Worm (Caenorhabditis elegans) whole organism, L1 larva: Measurements from ENCODE around the gene ubxn-3.

Experiments used
- C34B4.2 ChIP-seq: sonication (generic microtip); optimal IDR thresholded peaks from 2 replicates; lab custom pipeline; 2017; ENCODE audit warnings: mild to moderate bottlenecking, missing genetic modification characterization, missing compliant biosample characterization
- Y116A8C.19 ChIP-seq: sonication (generic microtip); optimal IDR thresholded peaks from 2 replicates; lab custom pipeline; 2016; ENCODE audit warnings: missing compliant biosample characterization, missing genetic modification characterization, borderline replicate concordance
- aha-1 ChIP-seq: fragments of 150-350 bp; optimal IDR thresholded peaks from 2 replicates; lab custom pipeline; 2014; ENCODE audit warnings: missing biosample characterization, missing genetic modification characterization
- alr-1 ChIP-seq: fragments of 200-800 bp; sonication (Bioruptor generic); optimal IDR thresholded peaks from 2 replicates; lab custom pipeline; 2018; ENCODE audit warnings: borderline replicate concordance, mild to moderate bottlenecking, missing genetic modification characterization, missing compliant biosample characterization
- ama-1 ChIP-seq: fragments of 150-350 bp; optimal IDR thresholded peaks from 2 replicates; lab custom pipeline; 2014
- ceh-82 ChIP-seq, 3 experiments: fragments of 150-350 bp in 1 of 3; sonication (generic microtip) in 2 of 3; optimal IDR thresholded peaks; 2 replicates each; lab custom pipeline; 2014 to 2017; ENCODE audit warnings: missing biosample characterization in 3 of 3, missing genetic modification characterization in 3 of 3
- ces-1 ChIP-seq: fragments of 150-350 bp; optimal IDR thresholded peaks from 2 replicates; lab custom pipeline; 2014; ENCODE audit warnings: missing biosample characterization, missing genetic modification reagents, missing genetic modification characterization
- dpl-1 ChIP-seq, 3 experiments: fragments of 150-350 bp in 2 of 3; sonication (generic microtip) in 1 of 3; optimal IDR thresholded peaks; 2 replicates each; lab custom pipeline; 2014 to 2017; ENCODE audit warnings: missing biosample characterization in 3 of 3, missing genetic modification characterization in 3 of 3, missing genetic modification reagents in 3 of 3
- dsc-1 ChIP-seq: sonication (generic microtip); optimal IDR thresholded peaks from 2 replicates; lab custom pipeline; 2016; ENCODE audit warnings: mild to moderate bottlenecking, missing genetic modification characterization, missing compliant biosample characterization
- efl-1 ChIP-seq, 4 experiments: fragments of 150-350 bp; optimal IDR thresholded peaks in 3 of 4; peaks in 1 of 4; 1 replicate in 1 of 4; 2 replicates in 3 of 4; lab custom pipeline; 2014; ENCODE audit warnings: missing biosample characterization in 2 of 4, missing genetic modification characterization in 2 of 4, missing genetic modification reagents in 2 of 4
- egl-13 ChIP-seq: sonication (generic microtip); optimal IDR thresholded peaks from 2 replicates; lab custom pipeline; 2016; ENCODE audit warnings: missing genotype, missing genetic modification reagents, missing genetic modification characterization, missing compliant biosample characterization
- egl-27 ChIP-seq, 2 experiments: fragments of 150-350 bp in 1 of 2; sonication (generic microtip); optimal IDR thresholded peaks; 3 replicates each; lab custom pipeline; 2017 to 2018; ENCODE audit warnings: missing biosample characterization in 2 of 2, missing genetic modification characterization in 2 of 2, missing genetic modification reagents in 2 of 2
- fkh-4 ChIP-seq: sonication (generic microtip); optimal IDR thresholded peaks from 2 replicates; lab custom pipeline; 2016; ENCODE audit warnings: missing compliant biosample characterization, missing genetic modification characterization, borderline replicate concordance
- fkh-8 ChIP-seq: sonication (generic microtip); optimal IDR thresholded peaks from 2 replicates; lab custom pipeline; 2016; ENCODE audit warnings: mild to moderate bottlenecking, missing genetic modification characterization, missing compliant biosample characterization
- grh-1 ChIP-seq: fragments of 200-800 bp; sonication (Bioruptor generic); IDR thresholded peaks from 2 replicates; pipeline ENCODE4 v1.3.6; 2022; ENCODE audit warnings: missing genetic modification reagents, missing genetic modification characterization, missing compliant biosample characterization
- hlh-17 ChIP-seq: fragments of 200-800 bp; sonication (Bioruptor generic); optimal IDR thresholded peaks from 2 replicates; lab custom pipeline; 2018; ENCODE audit warnings: missing genetic modification characterization, mild to moderate bottlenecking, missing compliant biosample characterization, moderate library complexity, borderline replicate concordance
- lin-13 ChIP-seq: fragments of 150-350 bp; optimal IDR thresholded peaks from 2 replicates; lab custom pipeline; 2014; ENCODE audit warnings: missing biosample characterization, missing genetic modification reagents, missing genetic modification characterization
- lin-14 ChIP-seq: fragments of 200-800 bp; sonication (Bioruptor generic); optimal IDR thresholded peaks from 2 replicates; lab custom pipeline; 2018; ENCODE audit warnings: mild to moderate bottlenecking, missing genetic modification characterization, moderate library complexity, missing compliant biosample characterization
- lin-15B ChIP-seq: fragments of 150-350 bp; sonication (generic microtip); optimal IDR thresholded peaks from 3 replicates; lab custom pipeline; 2014; ENCODE audit warnings: missing biosample characterization, missing genetic modification characterization
- lin-35 ChIP-seq, 2 experiments: fragments of 150-350 bp; optimal IDR thresholded peaks; 2 replicates each; lab custom pipeline; 2014; ENCODE audit warnings: missing biosample characterization in 2 of 2, missing genetic modification characterization in 2 of 2, missing genetic modification reagents in 2 of 2
- lin-39 ChIP-seq: fragments of 150-350 bp; optimal IDR thresholded peaks from 2 replicates; lab custom pipeline; 2014; ENCODE audit warnings: missing biosample characterization, missing genetic modification reagents, missing genetic modification characterization
- lsy-2 ChIP-seq, 2 experiments: fragments of 150-350 bp; optimal IDR thresholded peaks; 2 replicates each; lab custom pipeline; 2014; ENCODE audit warnings: missing biosample characterization in 2 of 2, missing genetic modification characterization in 2 of 2
- mab-9 ChIP-seq: fragments of 200-800 bp; sonication (Bioruptor generic); IDR thresholded peaks from 2 replicates; pipeline ENCODE4 v1.3.6; 2022; ENCODE audit warnings: missing genetic modification reagents, missing genetic modification characterization, missing compliant biosample characterization
- mef-2 ChIP-seq: fragments of 150-350 bp; optimal IDR thresholded peaks from 2 replicates; lab custom pipeline; 2014; ENCODE audit warnings: missing biosample characterization, missing genetic modification characterization
- mep-1 ChIP-seq: fragments of 150-350 bp; optimal IDR thresholded peaks from 2 replicates; lab custom pipeline; 2014; ENCODE audit warnings: missing biosample characterization, missing genetic modification characterization
- nhr-11 ChIP-seq: fragments of 150-350 bp; optimal IDR thresholded peaks from 2 replicates; lab custom pipeline; 2014; ENCODE audit warnings: missing biosample characterization, missing genetic modification characterization
- nhr-12 ChIP-seq: sonication (generic microtip); optimal IDR thresholded peaks from 2 replicates; lab custom pipeline; 2017; ENCODE audit warnings: missing biosample characterization, missing genetic modification characterization
- nhr-19 ChIP-seq: fragments of 200-800 bp; sonication (Bioruptor generic); conservative IDR thresholded peaks from 2 replicates; pipeline ENCODE4 v1.3.6; 2022; ENCODE audit warnings: missing genetic modification characterization, missing compliant biosample characterization
- nhr-237 ChIP-seq: fragments of 150-350 bp; optimal IDR thresholded peaks from 2 replicates; lab custom pipeline; 2014; ENCODE audit warnings: missing biosample characterization, missing genetic modification characterization
- nhr-28 ChIP-seq: fragments of 150-350 bp; optimal IDR thresholded peaks from 2 replicates; lab custom pipeline; 2014; ENCODE audit warnings: missing biosample characterization, missing genetic modification characterization
- nhr-71 ChIP-seq: sonication (generic microtip); optimal IDR thresholded peaks from 2 replicates; lab custom pipeline; 2016; ENCODE audit warnings: mild to moderate bottlenecking, missing genetic modification characterization, moderate library complexity, missing compliant biosample characterization
- nhr-76 ChIP-seq: sonication (generic microtip); optimal IDR thresholded peaks from 2 replicates; lab custom pipeline; 2017; ENCODE audit warnings: missing biosample characterization, missing genetic modification characterization
- nhr-84 ChIP-seq: sonication (generic microtip); optimal IDR thresholded peaks from 2 replicates; lab custom pipeline; 2017; ENCODE audit warnings: missing biosample characterization, missing genetic modification characterization
- nhr-85 ChIP-seq: sonication (generic microtip); peaks from one replicate; lab custom pipeline; 2016; ENCODE audit warnings: missing genetic modification characterization, inconsistent platforms, missing compliant biosample characterization
- nhr-90 ChIP-seq: sonication (generic microtip); optimal IDR thresholded peaks from 2 replicates; lab custom pipeline; 2016; ENCODE audit warnings: mild to moderate bottlenecking, missing genetic modification characterization, missing compliant biosample characterization; ENCODE audit not compliant: poor library complexity
- pag-3 ChIP-seq: sonication (generic microtip); optimal IDR thresholded peaks from 2 replicates; lab custom pipeline; 2017; ENCODE audit warnings: missing genetic modification characterization, mild to moderate bottlenecking, missing compliant biosample characterization, antibody characterized with exemption, borderline replicate concordance; ENCODE audit not compliant: insufficient read depth
- skn-1 ChIP-seq: fragments of 150-350 bp; optimal IDR thresholded peaks from 2 replicates; lab custom pipeline; 2014; ENCODE audit warnings: missing biosample characterization, missing genetic modification characterization
- snpc-4 ChIP-seq: fragments of 150-350 bp; optimal IDR thresholded peaks from 2 replicates; lab custom pipeline; 2014; ENCODE audit warnings: missing biosample characterization, missing genetic modification characterization
- sox-4 ChIP-seq: sonication (generic microtip); optimal IDR thresholded peaks from 2 replicates; lab custom pipeline; 2016; ENCODE audit warnings: missing genetic modification characterization, missing compliant biosample characterization
- sptf-1 ChIP-seq: fragments of 150-350 bp; optimal IDR thresholded peaks from 2 replicates; lab custom pipeline; 2014; ENCODE audit warnings: missing biosample characterization, missing genetic modification characterization
- sup-37 ChIP-seq: fragments of 200-800 bp; sonication (Bioruptor generic); optimal IDR thresholded peaks from 2 replicates; lab custom pipeline; 2018; ENCODE audit warnings: mild to moderate bottlenecking, missing genetic modification characterization, missing compliant biosample characterization
- tbx-2 ChIP-seq: sonication (generic microtip); optimal IDR thresholded peaks from 2 replicates; lab custom pipeline; 2016; ENCODE audit warnings: missing genetic modification characterization, missing compliant biosample characterization
- unc-86 ChIP-seq: sonication (generic microtip); optimal IDR thresholded peaks from 2 replicates; lab custom pipeline; 2016; ENCODE audit warnings: missing genetic modification characterization, missing compliant biosample characterization
- unc-98 ChIP-seq: fragments of 200-800 bp; sonication (Bioruptor generic); IDR thresholded peaks from 2 replicates; pipeline ENCODE4 v1.3.6; 2022; ENCODE audit warnings: missing genetic modification characterization, missing compliant biosample characterization
- xbp-1 ChIP-seq: sonication (generic microtip); optimal IDR thresholded peaks from 2 replicates; lab custom pipeline; 2016; ENCODE audit warnings: missing genetic modification characterization, missing compliant biosample characterization
- zag-1 ChIP-seq: fragments of 150-350 bp; optimal IDR thresholded peaks from 2 replicates; lab custom pipeline; 2014; ENCODE audit warnings: missing biosample characterization, missing genetic modification characterization
- ztf-11 ChIP-seq, 2 experiments: sonication (generic microtip); optimal IDR thresholded peaks; 2 replicates each; lab custom pipeline; 2016 to 2017; ENCODE audit warnings: missing genetic modification characterization in 2 of 2, missing biosample characterization in 1 of 2, missing compliant biosample characterization in 1 of 2
- ztf-4 ChIP-seq: fragments of 150-350 bp; optimal IDR thresholded peaks from 2 replicates; lab custom pipeline; 2014; ENCODE audit warnings: missing biosample characterization, missing genetic modification characterization

Gene ubxn-3

ce11 chrII:237721-238120, 17.3 kb upstream of the ubxn-3 start, which contains the start of gene laat-1:
Gene laat-1, minus strand, starts transcription at chrII:237821.
- TF ChIP-seq nhr-19 (GFP tag; lab: Robert Waterston, UW): no peak
- TF ChIP-seq nhr-11 (tag; lab: Kevin White, UChicago): no peak
- no peak for TF ChIP-seq nhr-28 (tag; lab: Kevin White, UChicago)
- TF ChIP-seq pag-3 (tag; lab: Kevin White, UChicago): no peak
- no peak for TF ChIP-seq nhr-12 (tag; lab: Kevin White, UChicago)
- no peak for TF ChIP-seq skn-1 (tag; lab: Kevin White, UChicago)
- no peak for TF ChIP-seq snpc-4 (tag; lab: Kevin White, UChicago)
- TF ChIP-seq nhr-76 (tag; lab: Kevin White, UChicago): no peak

- TF ChIP-seq nhr-237 (tag; lab: Kevin White, UChicago): no peak
- no peak for TF ChIP-seq ceh-82 (tag; optimal IDR thresholded peaks at IDR 0.05; lab: Kevin White, UChicago)
- TF ChIP-seq alr-1 (tag; lab: Kevin White, UChicago): no peak
- no peak for TF ChIP-seq efl-1 (optimal IDR thresholded peaks at IDR 0.05; lab: Kevin White, UChicago)
- no peak for TF ChIP-seq efl-1 (GFP tag; optimal IDR thresholded peaks at IDR 0.05 in 1 of 2; lab: Kevin White, UChicago)
- no peak for TF ChIP-seq mef-2 (tag; lab: Kevin White, UChicago)
- no peak for TF ChIP-seq nhr-19 (GFP tag; lab: Robert Waterston, UW)
- TF ChIP-seq sox-4: no peak
- no peak for TF ChIP-seq nhr-84 (tag; lab: Kevin White, UChicago)
- TF ChIP-seq xbp-1 (tag; lab: Kevin White, UChicago): no peak
- TF ChIP-seq lin-13 (GFP tag; lab: Kevin White, UChicago): no peak
- TF ChIP-seq lin-39: no peak
- TF ChIP-seq sup-37 (GFP tag; lab: Kevin White, UChicago): no peak
- no peak for TF ChIP-seq fkh-4
- no peak for TF ChIP-seq nhr-71
Measured at ce11 chrII:232641-233040, 12.2 kb upstream of the ubxn-3 start, which contains the start of gene Y43H11AL.1. Gene Y43H11AL.1, minus strand, starts transcription at chrII:232741.

- no peak for TF ChIP-seq egl-27 (tag; optimal IDR thresholded peaks at IDR 0.05; lab: Kevin White, UChicago)
- peak; percentile 58 to 78 (median 72) for TF ChIP-seq dpl-1 (GFP tag; optimal IDR thresholded peaks at IDR 0.05; lab: Kevin White, UChicago)
- no peak for TF ChIP-seq ces-1
- peak; percentile 81 for TF ChIP-seq tbx-2
- peak; percentile 68 for TF ChIP-seq fkh-8 (tag; lab: Kevin White, UChicago)
- peak; percentile 90 for TF ChIP-seq nhr-71
- TF ChIP-seq aha-1 (tag; lab: Kevin White, UChicago): no peak
- peak; percentile 57 for TF ChIP-seq xbp-1 (tag; lab: Kevin White, UChicago)
- peak; percentile 68 for TF ChIP-seq unc-86 (tag; lab: Kevin White, UChicago)
- TF ChIP-seq lsy-2 (tag; optimal IDR thresholded peaks at IDR 0.05; lab: Kevin White, UChicago): peak; percentile 68 to 71
- TF ChIP-seq snpc-4 (tag; lab: Kevin White, UChicago): no peak
- TF ChIP-seq dsc-1 (tag; lab: Kevin White, UChicago): peak; percentile 48
- peak; percentile 33 for TF ChIP-seq lin-15B (tag; lab: Kevin White, UChicago)
- TF ChIP-seq lin-14 (GFP tag; lab: Kevin White, UChicago): peak; percentile 96
- no peak for TF ChIP-seq mab-9 (GFP tag; lab: Robert Waterston, UW)
- peak; percentile 77 for TF ChIP-seq mep-1 (tag; lab: Kevin White, UChicago)
- TF ChIP-seq egl-13 (tag; lab: Kevin White, UChicago): no peak
- TF ChIP-seq sptf-1 (tag; lab: Kevin White, UChicago): no peak
- peak; percentile 81 to 85 for TF ChIP-seq lin-35 (GFP tag; optimal IDR thresholded peaks at IDR 0.05; lab: Kevin White, UChicago)
- TF ChIP-seq unc-98 (GFP tag; lab: Robert Waterston, UW): no peak
- peak; percentile 83 for TF ChIP-seq ztf-4 (tag; lab: Kevin White, UChicago)
- TF ChIP-seq ama-1 (lab: Kevin White, UChicago): no peak
- TF ChIP-seq zag-1 (tag; lab: Kevin White, UChicago): no peak
- TF ChIP-seq hlh-17 (GFP tag; lab: Kevin White, UChicago): no peak
- no peak for TF ChIP-seq grh-1 (GFP tag; lab: Robert Waterston, UW)
- TF ChIP-seq nhr-85 (tag; lab: Kevin White, UChicago): peak; percentile 93
- TF ChIP-seq ztf-11 (tag; optimal IDR thresholded peaks at IDR 0.05; lab: Kevin White, UChicago): peak in 1 of 2 experiments; percentile 62
- TF ChIP-seq C34B4.2 (tag; lab: Kevin White, UChicago): no peak
- peak; percentile 70 for TF ChIP-seq nhr-90
- TF ChIP-seq lin-13 (GFP tag; lab: Kevin White, UChicago): peak; percentile 72
- no peak for TF ChIP-seq Y116A8C.19 (tag; lab: Kevin White, UChicago)
- TF ChIP-seq nhr-28 (tag; lab: Kevin White, UChicago): no peak
- TF ChIP-seq nhr-84 (tag; lab: Kevin White, UChicago): no peak
Measured at ce11 chrII:221212-221611, 745 bp upstream of the ubxn-3 start.
